Fruit fly (Drosophila melanogaster) whole organism, wandering third instar larva: ENCODE measurements around the gene Neu2.

ENCODE experiments used
- GATAd ChIP-seq: sonication (Bioruptor generic); optimal IDR thresholded peaks from 2 replicates; lab custom pipeline; 2016; ENCODE audit warnings: missing biosample characterization, missing genetic modification characterization
- N ChIP-seq: fragments of >200 bp; optimal IDR thresholded peaks from 2 replicates; lab custom pipeline; 2018; ENCODE audit warnings: missing biosample characterization, missing external identifiers, missing genetic modification characterization
- Vsx2 ChIP-seq: fragments of 200-300, 225-300 bp; sonication (Bioruptor generic); optimal IDR thresholded peaks from 2 replicates; lab custom pipeline; 2018; ENCODE audit warnings: missing biosample characterization, missing genetic modification characterization; ENCODE audit not compliant: partially characterized antibody
- dl ChIP-seq, 2 experiments: fragments of 175-275, 200-275 bp in 1 of 2; fragments of 200-275 bp in 1 of 2; sonication (Bioruptor generic); optimal IDR thresholded peaks; lab custom pipeline; 2018; ENCODE audit warnings: mild to moderate bottlenecking in 2 of 2, missing biosample characterization in 2 of 2, missing genetic modification characterization in 2 of 2, moderate library complexity in 2 of 2; ENCODE audit not compliant: partially characterized antibody in 2 of 2, insufficient read depth in 1 of 2
- jim ChIP-seq: fragments of 175-275, 200-325 bp; sonication (Bioruptor generic); optimal IDR thresholded peaks from 2 replicates; lab custom pipeline; 2016; ENCODE audit warnings: missing biosample characterization, mild to moderate bottlenecking, missing genetic modification characterization
- lola ChIP-seq: fragments of >200 bp; optimal IDR thresholded peaks from 2 replicates; lab custom pipeline; 2017; ENCODE audit warnings: missing biosample characterization, missing genetic modification characterization
- psq ChIP-seq: fragments of 200-800 bp; sonication (Bioruptor generic); optimal IDR thresholded peaks from 3 replicates; lab custom pipeline; 2017; ENCODE audit warnings: missing biosample characterization, mild to moderate bottlenecking, missing genetic modification characterization, moderate library complexity
- rgr ChIP-seq: fragments of 200-800 bp; sonication (Bioruptor generic); optimal IDR thresholded peaks from 3 replicates; lab custom pipeline; 2016; ENCODE audit warnings: missing biosample characterization, mild to moderate bottlenecking, missing genetic modification characterization
- usp ChIP-seq: fragments of >200 bp; optimal IDR thresholded peaks from 2 replicates; lab custom pipeline; 2017; ENCODE audit warnings: missing biosample characterization, missing genetic modification characterization

- no peak for TF ChIP-seq GATAd (GFP tag; lab: Kevin White, UChicago)
- no peak for TF ChIP-seq dl (GFP tag; optimal IDR thresholded peaks at IDR 0.05; lab: Kevin White, UChicago; ENCODE audit: insufficient read depth in 1 of 2, partially characterized antibody in 2 of 2)
- no peak for TF ChIP-seq usp (GFP tag; lab: Kevin White, UChicago)
- TF ChIP-seq N (GFP tag; lab: Kevin White, UChicago) = no peak
- no peak for TF ChIP-seq jim (GFP tag; lab: Kevin White, UChicago)
- TF ChIP-seq psq (GFP tag; lab: Kevin White, UChicago) = peak; percentile 77
- peak; percentile 74 for TF ChIP-seq rgr (GFP tag; lab: Kevin White, UChicago)
- no peak for TF ChIP-seq Vsx2
- no peak for TF ChIP-seq lola (GFP tag; lab: Kevin White, UChicago)
Observed at dm6 chr3L:21496865-21497634, 6.7 kb upstream of the Neu2 start, which contains the start of gene Hr78.
